Worm (Caenorhabditis elegans) whole organism, midembryonic: ENCODE data around the gene K09E3.7.

Experiments used
- med-1 ChIP-seq: sonication (generic microtip); optimal IDR thresholded peaks from 2 replicates; lab custom pipeline; 2017; ENCODE audit warnings: missing genetic modification characterization, mild to moderate bottlenecking, missing compliant biosample characterization, antibody characterized with exemption, missing genetic modification reagents; ENCODE audit not compliant: insufficient read depth
- ztf-29 ChIP-seq: fragments of 200-800 bp; sonication (Bioruptor generic); IDR thresholded peaks from 2 replicates; pipeline ENCODE4 v1.3.6; 2022; ENCODE audit warnings: missing genetic modification reagents, missing genetic modification characterization, missing compliant biosample characterization

DNA sequence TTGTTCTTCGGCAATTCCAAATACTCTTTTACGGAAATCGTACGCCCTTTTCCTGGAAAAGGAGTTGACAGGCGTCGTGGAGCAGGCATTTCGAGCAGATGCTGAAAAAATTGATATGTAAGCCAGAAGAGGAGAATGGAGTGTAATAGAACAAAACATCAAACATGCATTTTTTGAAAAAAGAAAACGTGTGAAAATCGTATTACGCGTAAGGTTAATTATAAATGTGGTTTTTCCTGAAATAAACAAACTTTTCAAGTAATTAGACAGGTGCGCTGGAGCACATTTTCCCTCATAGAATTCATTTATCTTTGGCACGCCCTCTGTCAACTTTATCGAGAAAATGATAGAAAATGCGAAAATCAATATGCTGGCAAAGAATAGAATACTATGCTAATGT is 19.2 kb downstream of the K09E3.7 start, which contains the start of gene lido-6:
- no peak for TF ChIP-seq ztf-29 (GFP tag; lab: Robert Waterston, UW)
- TF ChIP-seq med-1 (GFP tag; lab: Kevin White, UChicago) = no peak
